Worm (Caenorhabditis elegans) whole organism, L4 larva: ENCODE results near the gene clh-2.

Experiments
- D1046.2 ChIP-seq: fragments of 200-800 bp; sonication (Bioruptor generic); IDR thresholded peaks from 2 replicates; pipeline ENCODE4 v1.3.6; 2022; ENCODE audit warnings: missing genetic modification characterization, missing compliant biosample characterization
- T20F7.1 ChIP-seq: fragments of 200-800 bp; sonication (Bioruptor generic); optimal IDR thresholded peaks from 2 replicates; lab custom pipeline; 2018; ENCODE audit warnings: mild to moderate bottlenecking, missing genetic modification characterization, missing compliant biosample characterization
- Y105C5A.15 ChIP-seq: fragments of 200-800 bp; sonication (Bioruptor generic); IDR thresholded peaks from 2 replicates; pipeline ENCODE4 v1.3.6; 2022; ENCODE audit warnings: missing genetic modification characterization, missing compliant biosample characterization
- Y5F2A.4 ChIP-seq: fragments of 200-800 bp; sonication (Bioruptor generic); optimal IDR thresholded peaks from 2 replicates; lab custom pipeline; 2018; ENCODE audit warnings: mild to moderate bottlenecking, missing genetic modification characterization, missing compliant biosample characterization
- aha-1 ChIP-seq: fragments of 150-350 bp; peaks from one replicate; lab custom pipeline; 2014; ENCODE audit warnings: missing biosample characterization, missing genetic modification characterization
- attf-4 ChIP-seq: sonication (generic microtip); optimal IDR thresholded peaks from 3 replicates; lab custom pipeline; 2017; ENCODE audit warnings: missing biosample characterization, missing genetic modification characterization
- ceh-20 ChIP-seq: fragments of 200-800 bp; sonication (Bioruptor generic); IDR thresholded peaks from 2 replicates; pipeline ENCODE4 v1.3.6; 2022; ENCODE audit warnings: missing genetic modification reagents, missing genetic modification characterization, missing compliant biosample characterization
- ceh-28 ChIP-seq: fragments of 150-350 bp; optimal IDR thresholded peaks from 2 replicates; lab custom pipeline; 2014; ENCODE audit warnings: missing biosample characterization, missing genetic modification reagents, missing genetic modification characterization
- ceh-44 ChIP-seq: fragments of 200-800 bp; sonication (Bioruptor generic); IDR thresholded peaks from 2 replicates; pipeline ENCODE4 v1.3.6; 2022; ENCODE audit warnings: missing genetic modification reagents, missing genetic modification characterization, missing compliant biosample characterization
- ceh-62 ChIP-seq: sonication (generic microtip); optimal IDR thresholded peaks from 2 replicates; lab custom pipeline; 2017; ENCODE audit warnings: missing biosample characterization, missing genetic modification characterization
- ctbp-1 ChIP-seq: fragments of 200-800 bp; sonication (Bioruptor generic); IDR thresholded peaks from 2 replicates; pipeline ENCODE4 v1.3.6; 2022; ENCODE audit warnings: missing genetic modification reagents, missing genetic modification characterization, missing compliant biosample characterization
- daf-12 ChIP-seq: fragments of 150-350 bp; optimal IDR thresholded peaks from 2 replicates; lab custom pipeline; 2014; ENCODE audit warnings: missing biosample characterization, missing genetic modification reagents, missing genetic modification characterization
- daf-8 ChIP-seq: fragments of 200-800 bp; sonication (Bioruptor generic); IDR thresholded peaks from 2 replicates; pipeline ENCODE4 v1.3.6; 2022; ENCODE audit warnings: missing genetic modification characterization, missing compliant biosample characterization
- dmd-6 ChIP-seq: fragments of 200-800 bp; sonication (Bioruptor generic); IDR thresholded peaks from 2 replicates; pipeline ENCODE4 v1.3.6; 2022; ENCODE audit warnings: missing genetic modification reagents, missing genetic modification characterization, missing compliant biosample characterization
- dmd-9 ChIP-seq: fragments of 200-800 bp; sonication (Bioruptor generic); IDR thresholded peaks from 2 replicates; pipeline ENCODE4 v1.3.6; 2022; ENCODE audit warnings: missing genetic modification reagents, missing genetic modification characterization, missing compliant biosample characterization
- dpl-1 ChIP-seq: fragments of 150-350 bp; optimal IDR thresholded peaks from 2 replicates; lab custom pipeline; 2014; ENCODE audit warnings: missing biosample characterization, missing genetic modification reagents, missing genetic modification characterization
- duxl-1 ChIP-seq: sonication (generic microtip); optimal IDR thresholded peaks from 2 replicates; lab custom pipeline; 2016; ENCODE audit warnings: mild to moderate bottlenecking, missing genetic modification characterization, moderate library complexity, missing compliant biosample characterization; ENCODE audit not compliant: poor library complexity
- hlh-11 ChIP-seq: fragments of 200-800 bp; sonication (Bioruptor generic); optimal IDR thresholded peaks from 2 replicates; lab custom pipeline; 2018; ENCODE audit warnings: mild to moderate bottlenecking, missing genetic modification characterization, missing compliant biosample characterization
- hlh-30 ChIP-seq: sonication (generic microtip); optimal IDR thresholded peaks from 2 replicates; lab custom pipeline; 2017; ENCODE audit warnings: antibody characterized with exemption, mild to moderate bottlenecking, missing genetic modification characterization, missing compliant biosample characterization; ENCODE audit not compliant: insufficient read depth
- jun-1 ChIP-seq: fragments of 150-350 bp; optimal IDR thresholded peaks from 2 replicates; lab custom pipeline; 2014; ENCODE audit warnings: missing biosample characterization, missing genetic modification reagents, missing genetic modification characterization
- lin-13 ChIP-seq: fragments of 150-350 bp; optimal IDR thresholded peaks from 2 replicates; lab custom pipeline; 2014; ENCODE audit warnings: missing biosample characterization, missing genetic modification reagents, missing genetic modification characterization
- lin-29 ChIP-seq: fragments of 200-800 bp; sonication (Bioruptor generic); IDR thresholded peaks from 2 replicates; pipeline ENCODE4 v1.3.6; 2022; ENCODE audit warnings: missing genetic modification reagents, missing genetic modification characterization, missing compliant biosample characterization
- lsy-2 ChIP-seq, 2 experiments: fragments of 150-350 bp in 1 of 2; sonication (generic microtip) in 1 of 2; optimal IDR thresholded peaks; 2 replicates each; lab custom pipeline; 2014 to 2017; ENCODE audit warnings: missing biosample characterization in 2 of 2, missing genetic modification characterization in 2 of 2
- mdt-29 ChIP-seq: fragments of 200-800 bp; sonication (Bioruptor generic); IDR thresholded peaks from 2 replicates; pipeline ENCODE4 v1.3.6; 2022; ENCODE audit warnings: missing genetic modification reagents, missing genetic modification characterization, missing compliant biosample characterization
- mes-2 ChIP-seq: sonication (generic microtip); optimal IDR thresholded peaks from 2 replicates; lab custom pipeline; 2016; ENCODE audit warnings: missing genotype, mild to moderate bottlenecking, missing genetic modification characterization, missing compliant biosample characterization; ENCODE audit not compliant: poor library complexity, severe bottlenecking
- nhr-41 ChIP-seq: fragments of 200-800 bp; sonication (Bioruptor generic); IDR thresholded peaks from 2 replicates; pipeline ENCODE4 v1.3.6; 2022; ENCODE audit warnings: missing genetic modification reagents, missing genetic modification characterization, missing compliant biosample characterization
- nhr-42 ChIP-seq: fragments of 200-800 bp; sonication (Bioruptor generic); IDR thresholded peaks from 2 replicates; pipeline ENCODE4 v1.3.6; 2022; ENCODE audit warnings: missing genetic modification characterization, missing compliant biosample characterization
- nhr-76 ChIP-seq: fragments of 150-350 bp; optimal IDR thresholded peaks from 2 replicates; lab custom pipeline; 2014; ENCODE audit warnings: missing biosample characterization, missing genetic modification characterization
- rbr-2 ChIP-seq: sonication (generic microtip); optimal IDR thresholded peaks from 2 replicates; lab custom pipeline; 2016; ENCODE audit warnings: missing genotype, missing genetic modification characterization, missing compliant biosample characterization
- set-16 ChIP-seq: fragments of 200-800 bp; sonication (Bioruptor generic); IDR thresholded peaks from 2 replicates; pipeline ENCODE4 v1.3.6; 2022; ENCODE audit warnings: missing genetic modification reagents, missing genetic modification characterization, missing compliant biosample characterization
- spr-3 ChIP-seq: fragments of 200-800 bp; sonication (Bioruptor generic); optimal IDR thresholded peaks from 2 replicates; lab custom pipeline; 2018; ENCODE audit warnings: mild to moderate bottlenecking, missing genetic modification characterization, missing compliant biosample characterization
- unc-62 ChIP-seq, 3 experiments: fragments of 150-350 bp in 1 of 3; sonication (generic microtip); optimal IDR thresholded peaks in 2 of 3; peaks in 1 of 3; 1 replicate in 1 of 3; 2 replicates in 2 of 3; lab custom pipeline; 2014 to 2017; ENCODE audit warnings: missing biosample characterization in 3 of 3, missing genetic modification characterization in 3 of 3, missing genetic modification reagents in 3 of 3, missing genotype in 1 of 3
- vab-7 ChIP-seq: fragments of 200-800 bp; sonication (Bioruptor generic); IDR thresholded peaks from 2 replicates; pipeline ENCODE4 v1.3.6; 2022; ENCODE audit warnings: missing genetic modification reagents, missing genetic modification characterization, missing compliant biosample characterization
- zfp-3 ChIP-seq: fragments of 200-800 bp; sonication (Bioruptor generic); conservative IDR thresholded peaks from 2 replicates; pipeline ENCODE4 v1.3.6; 2022; ENCODE audit warnings: missing genetic modification reagents, missing genetic modification characterization, missing compliant biosample characterization
- zip-2 ChIP-seq: fragments of 150-350 bp; optimal IDR thresholded peaks from 2 replicates; lab custom pipeline; 2014; ENCODE audit warnings: missing biosample characterization, missing genetic modification characterization

Gene clh-2

DNA sequence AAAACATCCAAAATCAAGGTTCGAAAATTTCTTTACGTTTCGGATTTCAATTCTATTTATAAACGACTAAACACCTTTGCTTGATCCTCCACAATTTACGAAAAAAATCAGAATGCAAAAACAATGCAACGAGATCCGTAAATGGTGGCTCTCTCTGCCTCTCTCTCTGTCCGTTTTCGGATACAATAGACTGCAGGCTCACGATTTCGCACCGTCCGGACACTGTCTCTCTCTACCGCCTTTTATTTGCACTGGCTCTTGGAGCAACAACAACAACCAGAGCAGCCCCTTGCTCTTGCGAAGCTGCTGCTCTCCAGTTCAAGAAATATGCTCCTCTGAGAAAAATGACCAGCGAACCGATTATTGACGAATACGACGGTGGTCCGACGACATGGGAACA, 39.5 kb upstream of the clh-2 start, which contains the start of gene T24F1.7:
T24F1.7 (plus strand) TSS at position 301 of the 400 bp plus-strand sequence.
- TF ChIP-seq daf-8 (GFP tag; lab: Robert Waterston, UW) (no peak), Y5F2A.4 (GFP tag; lab: Kevin White, UChicago) (no peak), nhr-41 (GFP tag; lab: Robert Waterston, UW) (no peak), T20F7.1 (GFP tag; lab: Kevin White, UChicago) (no peak), lin-29 (no peak), dmd-6 (GFP tag; lab: Robert Waterston, UW) (no peak), ceh-44 (GFP tag; lab: Robert Waterston, UW) (no peak), D1046.2 (GFP tag; lab: Robert Waterston, UW) (0 out of 2 replicates have a peak, but pooled peaks have one; percentile 5), aha-1 (tag; lab: Kevin White, UChicago) (peak; percentile 72), duxl-1 (tag; lab: Kevin White, UChicago) (no peak), set-16 (GFP tag; lab: Robert Waterston, UW) (peak; percentile 34; the same call in 1 of the 2 replicates), hlh-11 (tag; lab: Kevin White, UChicago) (no peak)

DNA sequence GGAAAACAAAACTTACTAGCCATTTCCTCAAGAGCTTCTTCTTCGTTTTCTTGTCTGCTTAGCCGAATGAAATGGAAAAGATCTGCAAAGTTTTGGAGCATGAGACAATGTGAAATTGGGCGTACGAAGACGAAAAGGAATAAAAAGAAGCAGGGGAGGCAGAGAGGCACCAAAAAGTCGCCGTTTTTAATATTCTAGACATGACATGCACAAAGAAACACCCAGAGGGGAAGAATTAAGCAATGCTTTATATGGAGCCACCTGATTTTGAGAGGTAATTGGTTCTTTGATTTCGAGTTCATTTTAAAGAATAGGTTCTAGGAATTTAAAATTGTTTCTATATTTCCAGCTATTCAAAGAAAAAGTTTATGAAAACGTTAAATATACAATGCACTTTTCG, 37.5 kb upstream of the clh-2 start, which contains the start of gene T24F1.4:
T24F1.4 (minus strand) TSS at position 101 of the 400 bp plus-strand sequence.
- TF ChIP-seq zip-2 (tag; lab: Kevin White, UChicago) (no peak), zfp-3 (GFP tag; lab: Robert Waterston, UW) (no peak), lin-13 (GFP tag; lab: Kevin White, UChicago) (no peak), ctbp-1 (GFP tag; lab: Robert Waterston, UW) (no peak), mdt-29 (GFP tag; lab: Robert Waterston, UW) (no peak), dmd-9 (GFP tag; lab: Robert Waterston, UW) (no peak)

DNA sequence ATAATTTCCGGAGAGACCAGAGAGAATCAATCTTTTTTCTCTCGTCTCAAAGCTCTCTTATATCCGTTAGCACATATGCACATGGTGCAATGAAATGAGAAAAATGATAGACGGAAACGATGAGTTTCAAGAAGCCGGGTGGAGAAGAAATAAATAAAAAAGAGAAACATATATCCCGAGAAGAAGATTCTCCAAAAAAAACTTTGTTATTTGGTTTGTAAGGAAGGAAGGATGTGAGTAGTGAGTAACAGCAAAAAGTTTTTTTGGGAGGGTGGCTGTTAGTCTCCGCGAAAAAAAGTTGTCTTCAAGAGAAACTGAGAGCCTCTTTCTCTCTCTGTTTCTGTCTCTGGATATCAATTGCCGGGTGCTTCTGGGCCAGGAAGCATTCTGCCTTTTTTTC, 35.0 kb upstream of the clh-2 start:
- TF ChIP-seq nhr-76 (tag; lab: Kevin White, UChicago) (no peak), dmd-6 (GFP tag; lab: Robert Waterston, UW) (no peak), dmd-9 (GFP tag; lab: Robert Waterston, UW) (no peak), daf-8 (GFP tag; lab: Robert Waterston, UW) (no peak), dpl-1 (no peak)

DNA sequence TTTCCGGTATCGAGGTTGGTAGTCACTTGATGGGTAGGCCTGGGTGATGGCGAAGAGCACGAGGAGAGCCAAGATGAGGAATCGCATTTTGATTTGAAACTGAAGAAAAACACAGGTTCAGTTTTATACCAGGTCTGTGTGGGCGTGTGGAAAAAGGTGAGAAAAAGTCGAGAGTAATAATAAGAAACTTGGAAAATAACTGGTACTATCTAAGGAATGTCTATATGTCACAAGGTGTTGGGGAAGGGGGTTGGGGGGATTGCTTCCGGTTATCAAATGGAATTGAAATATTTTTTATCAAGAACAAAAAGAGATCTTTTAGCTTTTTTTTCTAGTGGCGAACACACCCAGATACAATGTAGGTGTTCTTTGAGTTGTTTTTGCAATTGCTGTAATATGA, 32.1 kb upstream of the clh-2 start, which contains the start of gene nlp-51:
nlp-51 (minus strand) TSS at position 101 of the 400 bp plus-strand sequence.
- TF ChIP-seq aha-1 (tag; lab: Kevin White, UChicago) (peak; percentile 56), dmd-6 (GFP tag; lab: Robert Waterston, UW) (no peak)

DNA sequence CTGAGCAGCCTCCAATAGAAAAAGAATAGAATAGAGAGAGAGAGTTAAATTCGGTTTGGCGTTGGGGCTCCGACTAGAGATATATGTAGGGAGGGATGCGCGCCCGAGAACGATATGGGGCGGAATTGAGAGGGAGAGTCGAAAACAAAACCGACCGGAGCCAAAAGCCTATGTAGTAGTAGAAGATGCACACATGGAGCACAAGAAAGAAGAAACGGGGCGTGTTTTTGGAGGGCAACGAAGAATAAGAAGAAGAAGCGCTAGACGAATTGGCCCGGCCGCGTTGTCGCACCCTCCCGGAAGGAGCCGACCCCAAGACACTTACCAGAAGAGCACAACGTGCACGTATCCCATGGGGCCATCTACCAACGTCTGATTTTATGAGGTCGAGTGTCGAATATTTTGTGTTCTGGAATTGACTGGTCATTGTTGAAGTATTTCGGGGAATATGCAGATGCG, 22.6 kb upstream of the clh-2 start, which contains the start of gene tag-180:
tag-180 (minus strand) TSS at position 409 of the 459 bp plus-strand sequence.
- TF ChIP-seq rbr-2 (tag; lab: Kevin White, UChicago) (peak; percentile 16), daf-12 (tag; lab: Kevin White, UChicago) (no peak), mes-2 (tag; lab: Kevin White, UChicago) (no peak), jun-1 (no peak), ceh-62 (tag; lab: Kevin White, UChicago) (no peak), attf-4 (tag; lab: Kevin White, UChicago) (no peak), Y105C5A.15 (GFP tag; lab: Robert Waterston, UW) (no peak), hlh-30 (tag; lab: Kevin White, UChicago) (peak; percentile 4), nhr-42 (GFP tag; lab: Robert Waterston, UW) (no peak), ceh-28 (tag; lab: Kevin White, UChicago) (no peak), ctbp-1 (GFP tag; lab: Robert Waterston, UW) (0 out of 2 replicates have a peak, but pooled peaks have one; percentile 16), unc-62 (GFP tag; optimal IDR thresholded peaks at IDR 0.05 in 1 of 2; lab: Kevin White, UChicago) (peak in 1 of 2 experiments; percentile 53), unc-62 (tag; optimal IDR thresholded peaks at IDR 0.05; lab: Kevin White, UChicago) (no peak), dmd-9 (GFP tag; lab: Robert Waterston, UW) (no peak), ceh-20 (GFP tag; lab: Robert Waterston, UW) (no peak), spr-3 (GFP tag; lab: Kevin White, UChicago) (no peak), dpl-1 (no peak), vab-7 (GFP tag; lab: Robert Waterston, UW) (no peak), set-16 (GFP tag; lab: Robert Waterston, UW) (peak; percentile 17; the same call in 1 of the 2 replicates), lsy-2 (tag; optimal IDR thresholded peaks at IDR 0.05; lab: Kevin White, UChicago) (no peak)
